Fruit fly (Drosophila melanogaster): ENCODE data around the gene pasha.

DNA sequence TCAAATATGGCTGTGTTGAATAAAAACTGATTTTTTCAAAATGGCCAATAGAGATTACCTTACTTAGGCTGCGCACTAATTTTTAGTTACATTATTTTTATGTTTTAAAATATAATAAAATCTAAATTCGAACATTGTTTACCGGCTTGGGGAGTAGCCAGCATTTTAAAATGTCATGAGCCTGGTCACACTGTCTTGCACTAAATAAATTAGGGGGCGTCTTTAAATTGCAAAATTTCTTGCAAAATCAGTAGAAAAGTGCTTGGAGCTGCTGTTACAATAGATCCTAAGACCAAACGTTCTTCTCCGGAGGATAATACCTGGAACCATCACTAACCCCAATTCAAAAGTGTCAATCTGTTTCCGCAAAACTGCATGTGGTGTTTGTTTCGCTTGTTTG, at the start of gene pasha:
- TF ChIP-seq OdsH (GFP tag; optimal IDR thresholded peaks at IDR 0.05) (no peak), CG11902 (GFP tag; optimal IDR thresholded peaks at IDR 0.05) (no peak), svp (GFP tag) (no peak), Hr39 (GFP tag; optimal IDR thresholded peaks at IDR 0.05) (no peak), CG11762 (GFP tag; optimal IDR thresholded peaks at IDR 0.05; ENCODE audit: insufficient read depth) (no peak), Hr4 (GFP tag; optimal IDR thresholded peaks at IDR 0.05) (no peak)

Measured in whole organism, prepupa.